Fruit fly (Drosophila melanogaster) whole organism, embryonic: ENCODE measurements around the gene retm.

ENCODE experiments used
- Atf6 ChIP-seq: fragments of 200-800 bp; sonication (Bioruptor generic); IDR thresholded peaks from 2 replicates; pipeline ENCODE4 v1.3.6; 2022; ENCODE audit warnings: missing biosample characterization, missing genetic modification characterization
- CG10267 ChIP-seq: fragments of 200-800 bp; sonication (Bioruptor generic); optimal IDR thresholded peaks from 2 replicates; lab custom pipeline; 2018; ENCODE audit warnings: missing biosample characterization, mild to moderate bottlenecking, missing genetic modification characterization, moderate library complexity
- CG10274 ChIP-seq: fragments of 200-800 bp; sonication (Bioruptor generic); optimal IDR thresholded peaks from 3 replicates; lab custom pipeline; 2017; ENCODE audit warnings: missing biosample characterization, mild to moderate bottlenecking, missing genetic modification characterization
- CG11560 ChIP-seq: fragments of 200-800 bp; sonication (Bioruptor generic); IDR thresholded peaks from 3 replicates; pipeline ENCODE4 v1.3.6; 2022; ENCODE audit warnings: missing biosample characterization, missing genetic modification characterization
- CG12104 ChIP-seq: fragments of 200-800 bp; sonication (Bioruptor generic); optimal IDR thresholded peaks from 3 replicates; lab custom pipeline; 2016; ENCODE audit warnings: missing biosample characterization, missing genetic modification characterization
- CG12219 ChIP-seq: fragments of 200-800 bp; sonication (Bioruptor generic); optimal IDR thresholded peaks from 3 replicates; lab custom pipeline; 2018; ENCODE audit warnings: missing biosample characterization, mild to moderate bottlenecking, missing genetic modification characterization
- CG12391 ChIP-seq: fragments of 200-800 bp; sonication (Bioruptor generic); optimal IDR thresholded peaks from 3 replicates; lab custom pipeline; 2018; ENCODE audit warnings: missing biosample characterization, mild to moderate bottlenecking, missing genetic modification characterization, moderate library complexity
- CG13894 ChIP-seq: fragments of 200-800 bp; sonication (Bioruptor generic); optimal IDR thresholded peaks from 3 replicates; lab custom pipeline; 2018; ENCODE audit warnings: missing biosample characterization, mild to moderate bottlenecking, missing genetic modification characterization, moderate library complexity
- CG14441 ChIP-seq: fragments of 200-800 bp; sonication (Bioruptor generic); IDR thresholded peaks from 2 replicates; pipeline ENCODE4 v1.3.6; 2022; ENCODE audit warnings: missing biosample characterization, missing genetic modification characterization
- CG14667 ChIP-seq: fragments of 200-800 bp; sonication (Bioruptor generic); IDR thresholded peaks from 2 replicates; pipeline ENCODE4 v1.3.6; 2022; ENCODE audit warnings: missing biosample characterization, missing genetic modification characterization
- CG15479 ChIP-seq: fragments of 200-800 bp; sonication (Bioruptor generic); optimal IDR thresholded peaks from 3 replicates; lab custom pipeline; 2019; ENCODE audit warnings: missing biosample characterization, mild to moderate bottlenecking, missing genetic modification characterization, moderate library complexity
- CG1647 ChIP-seq: fragments of 200-800 bp; sonication (Bioruptor generic); optimal IDR thresholded peaks from 3 replicates; lab custom pipeline; 2016; ENCODE audit warnings: missing biosample characterization, missing genetic modification characterization
- CG2202 ChIP-seq: fragments of 200-800 bp; sonication (Bioruptor generic); optimal IDR thresholded peaks from 2 replicates; lab custom pipeline; 2018; ENCODE audit warnings: missing biosample characterization, mild to moderate bottlenecking, missing genetic modification characterization
- CG30403 ChIP-seq: fragments of 200-800 bp; sonication (Bioruptor generic); optimal IDR thresholded peaks from 3 replicates; lab custom pipeline; 2016; ENCODE audit warnings: missing biosample characterization, missing genetic modification characterization
- CG4617 ChIP-seq: fragments of 200-800 bp; sonication (Bioruptor generic); optimal IDR thresholded peaks from 3 replicates; lab custom pipeline; 2016; ENCODE audit warnings: missing biosample characterization, missing genetic modification characterization, borderline replicate concordance
- CG5245 ChIP-seq: fragments of 200-800 bp; sonication (Bioruptor generic); optimal IDR thresholded peaks from 3 replicates; lab custom pipeline; 2016; ENCODE audit warnings: missing biosample characterization, missing genetic modification characterization
- CG7357 ChIP-seq: fragments of 200-800 bp; sonication (Bioruptor generic); IDR thresholded peaks from 3 replicates; pipeline ENCODE4 v1.3.6; 2022; ENCODE audit warnings: missing biosample characterization, missing genetic modification characterization
- CG7839 ChIP-seq: fragments of 200-800 bp; sonication (Bioruptor generic); optimal IDR thresholded peaks from 3 replicates; lab custom pipeline; 2018; ENCODE audit warnings: missing biosample characterization, mild to moderate bottlenecking, missing genetic modification characterization, moderate library complexity
- CG8765 ChIP-seq: fragments of 200-800 bp; sonication (Bioruptor generic); IDR thresholded peaks from 2 replicates; pipeline ENCODE4 v1.3.6; 2022; ENCODE audit warnings: missing biosample characterization, missing genetic modification characterization
- CG9609 ChIP-seq: fragments of 200-800 bp; sonication (Bioruptor generic); optimal IDR thresholded peaks from 3 replicates; lab custom pipeline; 2016; ENCODE audit warnings: missing biosample characterization, missing genetic modification characterization
- CkIIα-i1 ChIP-seq: fragments of 200-800 bp; sonication (Bioruptor generic); IDR thresholded peaks from 2 replicates; pipeline ENCODE4 v1.3.6; 2022; ENCODE audit warnings: missing biosample characterization, missing genetic modification characterization
- CrebB ChIP-seq: fragments of 200-800 bp; sonication (Bioruptor generic); optimal IDR thresholded peaks from 3 replicates; lab custom pipeline; 2018; ENCODE audit warnings: missing biosample characterization, mild to moderate bottlenecking, missing genetic modification characterization
- D19A ChIP-seq: fragments of 200-800 bp; optimal IDR thresholded peaks from 3 replicates; lab custom pipeline; 2019; ENCODE audit warnings: missing biosample characterization, mild to moderate bottlenecking, missing genetic modification characterization, moderate library complexity
- Doc2 ChIP-seq: fragments of 200-800 bp; sonication (Bioruptor generic); IDR thresholded peaks from 2 replicates; pipeline ENCODE4 v1.3.6; 2022; ENCODE audit warnings: missing biosample characterization, missing genetic modification characterization
- E2f2 ChIP-seq: fragments of 200-800 bp; sonication (Bioruptor generic); IDR thresholded peaks from 2 replicates; pipeline ENCODE4 v1.3.6; 2022; ENCODE audit warnings: missing biosample characterization, missing genetic modification characterization
- HLH3B ChIP-seq: fragments of 200-800 bp; sonication (Bioruptor generic); IDR thresholded peaks from 2 replicates; pipeline ENCODE4 v1.3.6; 2022; ENCODE audit warnings: missing biosample characterization, missing genetic modification characterization
- Hmx ChIP-seq: fragments of 200-800 bp; sonication (Bioruptor generic); optimal IDR thresholded peaks from 2 replicates; lab custom pipeline; 2016; ENCODE audit warnings: missing biosample characterization, missing genetic modification characterization
- Jarid2 ChIP-seq: fragments of 200-800 bp; sonication (Bioruptor generic); optimal IDR thresholded peaks from 3 replicates; lab custom pipeline; 2017; ENCODE audit warnings: mild to moderate bottlenecking, missing biosample characterization, missing genetic modification reagents, missing genetic modification characterization
- Ptx1 ChIP-seq: fragments of 200-800 bp; sonication (Bioruptor generic); IDR thresholded peaks from 2 replicates; pipeline ENCODE4 v1.3.6; 2022; ENCODE audit warnings: missing biosample characterization, missing genetic modification characterization
- Sox100B ChIP-seq: fragments of 200-800 bp; sonication (Bioruptor generic); optimal IDR thresholded peaks from 3 replicates; lab custom pipeline; 2018; ENCODE audit warnings: missing biosample characterization, mild to moderate bottlenecking, missing genetic modification characterization
- bowl ChIP-seq: fragments of 200-800 bp; sonication (Bioruptor generic); IDR thresholded peaks from 2 replicates; pipeline ENCODE4 v1.3.6; 2022; ENCODE audit warnings: missing biosample characterization, missing genetic modification characterization
- crc ChIP-seq: fragments of 200-800 bp; sonication (Bioruptor generic); optimal IDR thresholded peaks from 2 replicates; lab custom pipeline; 2016; ENCODE audit warnings: missing biosample characterization, missing genetic modification characterization
- crp ChIP-seq, 2 experiments: fragments of 200-800 bp; sonication (Bioruptor generic); optimal IDR thresholded peaks; 2 replicates in 1 of 2; 3 replicates in 1 of 2; lab custom pipeline; 2017; ENCODE audit warnings: missing biosample characterization in 2 of 2, missing genetic modification characterization in 2 of 2, mild to moderate bottlenecking in 1 of 2, moderate library complexity in 1 of 2
- dm ChIP-seq: fragments of 200-800 bp; sonication (Bioruptor generic); optimal IDR thresholded peaks from 3 replicates; lab custom pipeline; 2016; ENCODE audit warnings: missing biosample characterization, missing genetic modification characterization
- hbn ChIP-seq: fragments of 200-800 bp; sonication (Bioruptor generic); IDR thresholded peaks from 2 replicates; pipeline ENCODE4 v1.3.6; 2022; ENCODE audit warnings: missing biosample characterization, missing genetic modification characterization; ENCODE audit not compliant: partially characterized antibody
- insv ChIP-seq, 2 experiments: fragments of 200-800 bp; sonication (Bioruptor generic); optimal IDR thresholded peaks; 3 replicates each; lab custom pipeline; 2016 to 2018; ENCODE audit warnings: missing biosample characterization in 2 of 2, missing genetic modification characterization in 2 of 2
- maf-S ChIP-seq: fragments of 200-800 bp; sonication (Bioruptor generic); optimal IDR thresholded peaks from 2 replicates; lab custom pipeline; 2016; ENCODE audit warnings: missing biosample characterization, missing genetic modification characterization
- nmo ChIP-seq: fragments of 200-800 bp; sonication (Bioruptor generic); optimal IDR thresholded peaks from 2 replicates; lab custom pipeline; 2018; ENCODE audit warnings: missing biosample characterization, mild to moderate bottlenecking, missing genetic modification characterization, moderate library complexity
- nom ChIP-seq: fragments of 200-800 bp; sonication (Bioruptor generic); optimal IDR thresholded peaks from 2 replicates; lab custom pipeline; 2017; ENCODE audit warnings: missing biosample characterization, missing genetic modification characterization, mild to moderate bottlenecking, moderate library complexity, missing genetic modification reagents
- oc ChIP-seq: fragments of 200-800 bp; sonication (Bioruptor generic); optimal IDR thresholded peaks from 2 replicates; lab custom pipeline; 2018; ENCODE audit warnings: missing biosample characterization, mild to moderate bottlenecking, missing genetic modification characterization, moderate library complexity
- odd ChIP-seq: fragments of 200-800 bp; sonication (Bioruptor generic); optimal IDR thresholded peaks from 2 replicates; lab custom pipeline; 2017; ENCODE audit warnings: missing biosample characterization, mild to moderate bottlenecking, missing genetic modification characterization
- org-1 ChIP-seq: fragments of 200-800 bp; sonication (Bioruptor generic); optimal IDR thresholded peaks from 2 replicates; lab custom pipeline; 2017; ENCODE audit warnings: missing biosample characterization, missing genetic modification characterization
- pita ChIP-seq: fragments of 200-800 bp; sonication (Bioruptor generic); optimal IDR thresholded peaks from 2 replicates; lab custom pipeline; 2017; ENCODE audit warnings: missing biosample characterization, mild to moderate bottlenecking, missing genetic modification characterization
- pnt ChIP-seq: fragments of 200-800 bp; sonication (Bioruptor generic); optimal IDR thresholded peaks from 3 replicates; lab custom pipeline; 2016; ENCODE audit warnings: missing biosample characterization, missing genetic modification characterization
- ranshi ChIP-seq: fragments of 200-800 bp; sonication (Bioruptor generic); IDR thresholded peaks from 2 replicates; pipeline ENCODE4 v1.3.6; 2022; ENCODE audit warnings: missing biosample characterization, missing genetic modification characterization
- run ChIP-seq: fragments of 200-800 bp; sonication (Bioruptor generic); optimal IDR thresholded peaks from 3 replicates; lab custom pipeline; 2018; ENCODE audit warnings: missing biosample characterization, mild to moderate bottlenecking, missing genetic modification characterization
- sens ChIP-seq: fragments of 200-800 bp; sonication (Bioruptor generic); peaks from one replicate; lab custom pipeline; 2016; ENCODE audit warnings: missing biosample characterization, missing genetic modification characterization
- sr ChIP-seq: fragments of 200-800 bp; sonication (Bioruptor generic); IDR thresholded peaks from 3 replicates; pipeline ENCODE4 v1.3.6; 2022; ENCODE audit warnings: missing biosample characterization, missing genetic modification characterization
- tgo ChIP-seq: fragments of 200-800 bp; sonication (Bioruptor generic); IDR thresholded peaks from 3 replicates; pipeline ENCODE4 v1.3.6; 2022; ENCODE audit warnings: missing biosample characterization, missing genetic modification characterization
- wek ChIP-seq: fragments of 200-800 bp; sonication (Bioruptor generic); optimal IDR thresholded peaks from 3 replicates; lab custom pipeline; 2018; ENCODE audit warnings: missing biosample characterization, mild to moderate bottlenecking, missing genetic modification characterization, moderate library complexity

The retm gene

dm6 chr2L:6455032-6455954 lies at the start of gene retm (continued):
- TF ChIP-seq bowl (GFP tag; lab: Robert Waterston, UW) (no peak), Jarid2 (GFP tag; lab: Kevin White, UChicago) (peak; percentile 39), CG7357 (GFP tag; lab: Robert Waterston, UW) (peak; percentile 91), insv (GFP tag; optimal IDR thresholded peaks at IDR 0.05; lab: Kevin White, UChicago) (peak in 1 of 2 experiments; percentile 24), CG10267 (tag; lab: Kevin White, UChicago) (no peak), org-1 (GFP tag; lab: Kevin White, UChicago) (no peak), pita (no peak), CG2202 (tag; lab: Kevin White, UChicago) (no peak), pnt (GFP tag; lab: Kevin White, UChicago) (no peak), CrebB (tag; lab: Kevin White, UChicago) (peak; percentile 14), nmo (no peak), sr (GFP tag; lab: Robert Waterston, UW) (no peak), nom (GFP tag; lab: Kevin White, UChicago) (peak; percentile 54), CG8765 (no peak), odd (GFP tag; lab: Kevin White, UChicago) (no peak), CG12219 (GFP tag; lab: Kevin White, UChicago) (peak; percentile 37), Hmx (GFP tag; lab: Kevin White, UChicago) (no peak), CG10274 (GFP tag; lab: Kevin White, UChicago) (no peak), crp (GFP tag; optimal IDR thresholded peaks at IDR 0.05; lab: Kevin White, UChicago) (no peak), Atf6 (GFP tag; lab: Robert Waterston, UW) (no peak), crc (GFP tag; lab: Kevin White, UChicago) (no peak), Ptx1 (GFP tag; lab: Robert Waterston, UW) (no peak), CkIIα-i1 (GFP tag; lab: Robert Waterston, UW) (no peak), CG30403 (GFP tag; lab: Kevin White, UChicago) (no peak), CG14667 (GFP tag; lab: Robert Waterston, UW) (no peak), CG13894 (no peak), CG12104 (GFP tag; lab: Kevin White, UChicago) (no peak), E2f2 (GFP tag; lab: Robert Waterston, UW) (no peak), CG1647 (no peak), Sox100B (GFP tag; lab: Kevin White, UChicago) (no peak), Doc2 (GFP tag; lab: Robert Waterston, UW) (no peak), ranshi (GFP tag; lab: Robert Waterston, UW) (no peak), wek (peak; percentile 59), CG12391 (tag; lab: Kevin White, UChicago) (peak; percentile 8), CG4617 (no peak), CG11560 (no peak), hbn (GFP tag; lab: Robert Waterston, UW) (no peak), D19A (tag; lab: Kevin White, UChicago) (peak; percentile 14), dm (GFP tag; lab: Kevin White, UChicago) (no peak), run (tag; lab: Kevin White, UChicago) (no peak), CG9609 (no peak), CG15479 (GFP tag; lab: Kevin White, UChicago) (peak; percentile 91), CG5245 (GFP tag; lab: Kevin White, UChicago) (no peak), CG14441 (GFP tag; lab: Robert Waterston, UW) (no peak), CG7839 (tag; lab: Kevin White, UChicago) (peak; percentile 1), maf-S (GFP tag; lab: Kevin White, UChicago) (no peak), HLH3B (GFP tag; lab: Robert Waterston, UW) (no peak), tgo (GFP tag; lab: Robert Waterston, UW) (no peak), oc (peak; percentile 37), sens (GFP tag; lab: Kevin White, UChicago) (peak; percentile 53)
